Worm (Caenorhabditis elegans): ENCODE results near the gene unc-17.

- TF ChIP-seq T22C8.4 (GFP tag; IDR thresholded peaks at IDR 0.05) (no peak), ref-1 (GFP tag; conservative IDR thresholded peaks at IDR 0.05) (no peak), cog-1 (tag; optimal IDR thresholded peaks at IDR 0.05) (no peak), flt-1 (GFP tag; IDR thresholded peaks at IDR 0.05) (no peak), ztf-23 (GFP tag; IDR thresholded peaks at IDR 0.05) (no peak), med-1 (GFP tag; optimal IDR thresholded peaks at IDR 0.05; ENCODE audit: insufficient read depth) (no peak), tab-1 (GFP tag; IDR thresholded peaks at IDR 0.05) (no peak), ztf-29 (GFP tag; IDR thresholded peaks at IDR 0.05) (no peak)
Observed at ce11 chrIV:3644863-3645378, 20.4 kb upstream of the unc-17 start.
